Worm (Caenorhabditis elegans) whole organism, young adult: ENCODE measurements around the gene str-146.

Experiments
- F57A8.1 ChIP-seq: fragments of 200-800 bp; sonication (Bioruptor generic); optimal IDR thresholded peaks from 2 replicates; lab custom pipeline; 2018; ENCODE audit warnings: mild to moderate bottlenecking, missing genetic modification characterization, moderate library complexity, missing compliant biosample characterization
- ama-1 ChIP-seq, 3 experiments: fragments of 150-350 bp in 1 of 3; sonication (generic microtip) in 2 of 3; optimal IDR thresholded peaks; 2 replicates each; lab custom pipeline; 2014 to 2018; ENCODE audit warnings: missing biosample characterization in 2 of 3, missing genetic modification characterization in 2 of 3, missing genetic modification reagents in 2 of 3
- atf-7 ChIP-seq: sonication (generic microtip); optimal IDR thresholded peaks from 2 replicates; lab custom pipeline; 2017; ENCODE audit warnings: mild to moderate bottlenecking, missing genetic modification characterization, missing compliant biosample characterization
- ceh-100 ChIP-seq: fragments of 200-800 bp; sonication (Bioruptor generic); IDR thresholded peaks from 2 replicates; pipeline ENCODE4 v1.3.6; 2022; ENCODE audit warnings: missing genetic modification reagents, missing genetic modification characterization, missing compliant biosample characterization
- nfya-1 ChIP-seq: sonication (generic microtip); optimal IDR thresholded peaks from 2 replicates; lab custom pipeline; 2017; ENCODE audit warnings: antibody characterized with exemption, missing compliant biosample characterization, missing genetic modification characterization, borderline replicate concordance; ENCODE audit not compliant: insufficient read depth
- tbp1 ChIP-seq: fragments of 200-800 bp; sonication (Bioruptor generic); optimal IDR thresholded peaks from 2 replicates; lab custom pipeline; 2018; ENCODE audit warnings: mild to moderate bottlenecking, missing genetic modification characterization, missing compliant biosample characterization
- unc-130 ChIP-seq: sonication (generic microtip); optimal IDR thresholded peaks from 2 replicates; lab custom pipeline; 2016; ENCODE audit warnings: missing genetic modification reagents, missing genetic modification characterization, missing compliant biosample characterization
- unc-62 ChIP-seq: fragments of 150-350 bp; optimal IDR thresholded peaks from 2 replicates; lab custom pipeline; 2014; ENCODE audit warnings: missing biosample characterization, missing genetic modification reagents, missing genetic modification characterization

DNA sequence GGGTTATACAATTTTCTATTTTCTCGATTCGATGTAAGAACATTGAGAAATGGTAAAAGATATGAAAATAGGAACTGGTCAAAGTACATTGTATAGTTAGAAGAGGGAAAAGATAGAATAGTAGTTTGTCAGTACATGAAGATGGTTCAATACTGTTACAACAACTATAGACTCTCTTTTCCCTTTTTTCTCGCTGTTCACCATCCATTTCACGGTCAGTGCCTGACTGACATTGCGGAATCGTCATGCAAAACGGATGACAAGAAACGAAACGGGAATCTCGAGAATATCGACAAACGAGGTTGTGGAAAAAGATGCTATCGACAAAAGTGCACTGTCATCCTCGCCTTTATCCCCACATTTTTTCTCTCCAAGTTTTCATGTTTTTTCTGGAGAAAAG is 51.6 kb downstream of the str-146 start:
- TF ChIP-seq unc-62 (GFP tag; lab: Kevin White, UChicago) (no peak), unc-130 (GFP tag; lab: Kevin White, UChicago) (no peak), nfya-1 (no peak), ceh-100 (GFP tag; lab: Robert Waterston, UW) (no peak), tbp1 (GFP tag; lab: Kevin White, UChicago) (no peak), F57A8.1 (GFP tag; lab: Kevin White, UChicago) (no peak), atf-7 (tag; lab: Kevin White, UChicago) (no peak), ama-1 (optimal IDR thresholded peaks at IDR 0.05; lab: Kevin White, UChicago) (no peak), ama-1 (GFP tag; optimal IDR thresholded peaks at IDR 0.05; lab: Kevin White, UChicago) (no peak)
